Worm (Caenorhabditis elegans) whole organism, young adult: ENCODE measurements around the gene clec-78.

ENCODE experiments used
- B0019.2 ChIP-seq: fragments of 200-800 bp; sonication (Bioruptor generic); conservative IDR thresholded peaks from 2 replicates; pipeline ENCODE4 v1.3.6; 2022; ENCODE audit warnings: missing genetic modification reagents, missing genetic modification characterization, missing compliant biosample characterization
- F33H1.4 ChIP-seq: fragments of 200-800 bp; sonication (Bioruptor generic); IDR thresholded peaks from 2 replicates; pipeline ENCODE4 v1.3.6; 2022; ENCODE audit warnings: missing genetic modification reagents, missing genetic modification characterization, missing compliant biosample characterization
- F39B2.1 ChIP-seq: fragments of 200-800 bp; sonication (Bioruptor generic); IDR thresholded peaks from 2 replicates; pipeline ENCODE4 v1.3.6; 2022; ENCODE audit warnings: missing genetic modification reagents, missing genetic modification characterization, missing compliant biosample characterization
- F49E8.2 ChIP-seq: sonication (generic microtip); optimal IDR thresholded peaks from 3 replicates; lab custom pipeline; 2017; ENCODE audit warnings: missing genetic modification characterization, mild to moderate bottlenecking, missing compliant biosample characterization, antibody characterized with exemption, moderate library complexity; ENCODE audit not compliant: insufficient read depth
- F55B11.4 ChIP-seq: sonication (generic microtip); optimal IDR thresholded peaks from 2 replicates; lab custom pipeline; 2016; ENCODE audit warnings: missing compliant biosample characterization, missing genetic modification characterization, borderline replicate concordance; ENCODE audit not compliant: insufficient read depth
- K12H6.12 ChIP-seq: fragments of 200-800 bp; sonication (Bioruptor generic); optimal IDR thresholded peaks from 2 replicates; lab custom pipeline; 2018; ENCODE audit warnings: mild to moderate bottlenecking, missing genetic modification characterization, missing compliant biosample characterization
- akir-1 ChIP-seq: fragments of 200-800 bp; sonication (Bioruptor generic); optimal IDR thresholded peaks from 2 replicates; lab custom pipeline; 2018; ENCODE audit warnings: mild to moderate bottlenecking, missing genetic modification characterization, moderate library complexity, missing compliant biosample characterization
- ama-1 ChIP-seq, 3 experiments: fragments of 150-350 bp in 1 of 3; sonication (generic microtip) in 2 of 3; optimal IDR thresholded peaks; 2 replicates each; lab custom pipeline; 2014 to 2018; ENCODE audit warnings: missing biosample characterization in 2 of 3, missing genetic modification characterization in 2 of 3, missing genetic modification reagents in 2 of 3
- aptf-2 ChIP-seq: fragments of 200-800 bp; sonication (Bioruptor generic); conservative IDR thresholded peaks from 2 replicates; pipeline ENCODE4 v1.3.6; 2022; ENCODE audit warnings: missing genetic modification reagents, missing genetic modification characterization, missing compliant biosample characterization
- bed-1 ChIP-seq: fragments of 200-800 bp; sonication (Bioruptor generic); IDR thresholded peaks from 2 replicates; pipeline ENCODE4 v1.3.6; 2022; ENCODE audit warnings: missing genetic modification reagents, missing genetic modification characterization, missing compliant biosample characterization
- cebp-1 ChIP-seq, 2 experiments: fragments of 200-800 bp in 1 of 2; sonication (Bioruptor generic) in 1 of 2; sonication (generic microtip) in 1 of 2; IDR thresholded peaks in 1 of 2; optimal IDR thresholded peaks in 1 of 2; 2 replicates each; pipeline versions ENCODE4 v1.3.6 to Lab custom; 2017 to 2022; ENCODE audit warnings: missing compliant biosample characterization in 2 of 2, missing genetic modification characterization in 2 of 2, mild to moderate bottlenecking in 1 of 2, missing genetic modification reagents in 1 of 2, moderate library complexity in 1 of 2
- ceh-58 ChIP-seq: fragments of 200-800 bp; sonication (Bioruptor generic); IDR thresholded peaks from 2 replicates; pipeline ENCODE4 v1.3.6; 2022; ENCODE audit warnings: missing genetic modification characterization, missing compliant biosample characterization
- ceh-79 ChIP-seq: sonication (generic microtip); optimal IDR thresholded peaks from 2 replicates; lab custom pipeline; 2017; ENCODE audit warnings: mild to moderate bottlenecking, missing genetic modification characterization, missing compliant biosample characterization
- die-1 ChIP-seq: sonication (generic microtip); optimal IDR thresholded peaks from 2 replicates; lab custom pipeline; 2016; ENCODE audit warnings: missing genotype, mild to moderate bottlenecking, missing genetic modification characterization, missing compliant biosample characterization
- egl-44 ChIP-seq: fragments of 200-800 bp; sonication (Bioruptor generic); IDR thresholded peaks from 2 replicates; pipeline ENCODE4 v1.3.6; 2022; ENCODE audit warnings: missing genetic modification reagents, missing genetic modification characterization, missing compliant biosample characterization
- lag-1 ChIP-seq: fragments of 200-800 bp; sonication (Bioruptor generic); IDR thresholded peaks from 2 replicates; pipeline ENCODE4 v1.3.6; 2022; ENCODE audit warnings: missing genetic modification reagents, missing genetic modification characterization, missing compliant biosample characterization
- let-607 ChIP-seq, 2 experiments: fragments of 200-800 bp in 1 of 2; sonication (Bioruptor generic) in 1 of 2; sonication (generic microtip) in 1 of 2; optimal IDR thresholded peaks; 2 replicates each; lab custom pipeline; 2016 to 2018; ENCODE audit warnings: mild to moderate bottlenecking in 2 of 2, missing compliant biosample characterization in 2 of 2, missing genetic modification characterization in 2 of 2, moderate library complexity in 2 of 2, missing genotype in 1 of 2
- lin-26 ChIP-seq: fragments of 200-800 bp; sonication (Bioruptor generic); IDR thresholded peaks from 2 replicates; pipeline ENCODE4 v1.3.6; 2022; ENCODE audit warnings: missing genetic modification reagents, missing genetic modification characterization, missing compliant biosample characterization
- lin-54 ChIP-seq: fragments of 200-800 bp; sonication (Bioruptor generic); optimal IDR thresholded peaks from 2 replicates; lab custom pipeline; 2018; ENCODE audit warnings: mild to moderate bottlenecking, missing genetic modification characterization, missing compliant biosample characterization
- lsl-1 ChIP-seq: fragments of 200-800 bp; sonication (Bioruptor generic); optimal IDR thresholded peaks from 2 replicates; lab custom pipeline; 2018; ENCODE audit warnings: mild to moderate bottlenecking, missing genetic modification characterization, moderate library complexity, missing compliant biosample characterization
- madf-8 ChIP-seq: fragments of 200-800 bp; sonication (Bioruptor generic); conservative IDR thresholded peaks from 2 replicates; pipeline ENCODE4 v1.3.6; 2022; ENCODE audit warnings: missing genetic modification reagents, missing genetic modification characterization, missing compliant biosample characterization
- mel-28 ChIP-seq: sonication (generic microtip); optimal IDR thresholded peaks from 2 replicates; lab custom pipeline; 2016; ENCODE audit warnings: borderline replicate concordance, mild to moderate bottlenecking, missing genetic modification characterization, missing compliant biosample characterization
- nhr-80 ChIP-seq: sonication (generic microtip); optimal IDR thresholded peaks from 2 replicates; lab custom pipeline; 2016; ENCODE audit warnings: missing genetic modification characterization, missing compliant biosample characterization
- nhr-90 ChIP-seq: sonication (generic microtip); optimal IDR thresholded peaks from 2 replicates; lab custom pipeline; 2016; ENCODE audit warnings: missing genotype, mild to moderate bottlenecking, missing genetic modification characterization, missing compliant biosample characterization
- pbrm-1 ChIP-seq: fragments of 200-800 bp; sonication (Bioruptor generic); IDR thresholded peaks from 2 replicates; pipeline ENCODE4 v1.3.6; 2022; ENCODE audit warnings: missing genetic modification reagents, missing genetic modification characterization, missing compliant biosample characterization
- rcor-1 ChIP-seq: fragments of 200-800 bp; sonication (Bioruptor generic); IDR thresholded peaks from 2 replicates; pipeline ENCODE4 v1.3.6; 2022; ENCODE audit warnings: missing genetic modification reagents, missing genetic modification characterization, missing compliant biosample characterization
- sptf-2 ChIP-seq: fragments of 200-800 bp; sonication (Bioruptor generic); optimal IDR thresholded peaks from 2 replicates; lab custom pipeline; 2018; ENCODE audit warnings: mild to moderate bottlenecking, missing genetic modification characterization, missing compliant biosample characterization
- xnd-1 ChIP-seq: sonication (generic microtip); optimal IDR thresholded peaks from 2 replicates; lab custom pipeline; 2016; ENCODE audit warnings: missing genotype, missing genetic modification reagents, missing genetic modification characterization, missing compliant biosample characterization
- zfh-2 ChIP-seq: fragments of 200-800 bp; sonication (Bioruptor generic); conservative IDR thresholded peaks from 2 replicates; pipeline ENCODE4 v1.3.6; 2022; ENCODE audit warnings: missing genetic modification reagents, missing genetic modification characterization, missing compliant biosample characterization

The clec-78 gene

ce11 chrIV:3956705-3957104 lies 32.2 kb upstream of the clec-78 start, which contains the start of gene clec-74:
clec-74 (plus strand) TSS chrIV:3957005.
- TF ChIP-seq die-1 (tag; lab: Kevin White, UChicago) (no peak), let-607 (tag; optimal IDR thresholded peaks at IDR 0.05; lab: Kevin White, UChicago) (no peak)

- TF ChIP-seq nhr-80 (tag; lab: Kevin White, UChicago) (peak; percentile 36), nhr-90 (no peak)
- TF ChIP-seq, all 124 proteins: peak for 1
Observed at ce11 chrIV:3960396-3960795, 28.5 kb upstream of the clec-78 start, which contains the start of gene clec-75. clec-75 (plus strand) TSS chrIV:3960734.

- TF ChIP-seq zfh-2 (GFP tag; lab: Robert Waterston, UW) (no peak), F55B11.4 (no peak), F49E8.2 (no peak), rcor-1 (no peak), cebp-1 (GFP tag; IDR thresholded peaks at IDR 0.05; lab: Robert Waterston, UW) (no peak), cebp-1 (tag; optimal IDR thresholded peaks at IDR 0.05; lab: Kevin White, UChicago) (no peak), sptf-2 (GFP tag; lab: Kevin White, UChicago) (no peak), lag-1 (GFP tag; lab: Robert Waterston, UW) (no peak), xnd-1 (tag; lab: Kevin White, UChicago) (no peak), F39B2.1 (GFP tag; lab: Robert Waterston, UW) (no peak), akir-1 (GFP tag; lab: Kevin White, UChicago) (no peak), lin-54 (no peak), K12H6.12 (no peak)
Observed at ce11 chrIV:3962584-3962983, 26.3 kb upstream of the clec-78 start, which contains the start of gene Y46C8AM.1. Y46C8AM.1 (plus strand) TSS chrIV:3962884.

- TF ChIP-seq lsl-1 (GFP tag; lab: Kevin White, UChicago) (no peak), ceh-58 (GFP tag; lab: Robert Waterston, UW) (no peak), mel-28 (tag; lab: Kevin White, UChicago) (no peak), madf-8 (GFP tag; lab: Robert Waterston, UW) (no peak), nhr-80 (tag; lab: Kevin White, UChicago) (peak; percentile 13)
Observed at ce11 chrIV:3963498-3963897, 25.4 kb upstream of the clec-78 start.

- TF ChIP-seq lin-26 (GFP tag; lab: Robert Waterston, UW) (no peak), bed-1 (GFP tag; lab: Robert Waterston, UW) (no peak), aptf-2 (GFP tag; lab: Robert Waterston, UW) (no peak)
Observed at ce11 chrIV:3965013-3965412, 23.9 kb upstream of the clec-78 start, which contains the start of gene clec-76. clec-76 (plus strand) TSS chrIV:3965246.

ce11 chrIV:3973049-3973448 lies 15.9 kb upstream of the clec-78 start, which contains the start of gene clec-79:
clec-79 (plus strand) TSS chrIV:3973349.
- TF ChIP-seq B0019.2 (GFP tag; lab: Robert Waterston, UW), result no peak
- TF ChIP-seq ama-1 (optimal IDR thresholded peaks at IDR 0.05; lab: Kevin White, UChicago), result no peak
- no peak for TF ChIP-seq ama-1 (GFP tag; optimal IDR thresholded peaks at IDR 0.05; lab: Kevin White, UChicago)
- no peak for TF ChIP-seq ceh-79
- no peak for TF ChIP-seq F33H1.4
- TF ChIP-seq pbrm-1 (GFP tag; lab: Robert Waterston, UW), result no peak
- TF ChIP-seq bed-1 (GFP tag; lab: Robert Waterston, UW), result no peak
- no peak for TF ChIP-seq lin-54
- TF ChIP-seq egl-44, result no peak
